Worm (Caenorhabditis elegans): ENCODE data around the gene F26D2.16.

- TF ChIP-seq med-1 (GFP tag; optimal IDR thresholded peaks at IDR 0.05; ENCODE audit: insufficient read depth) (peak; percentile 32), flt-1 (GFP tag; IDR thresholded peaks at IDR 0.05) (peak; percentile 90), T22C8.4 (GFP tag; IDR thresholded peaks at IDR 0.05) (peak; percentile 58; the same call in 1 of the 2 replicates)
Measured at ce11 chrV:16370039-16370438, 49.6 kb downstream of the F26D2.16 start.

Data from whole organism, midembryonic.